Worm (Caenorhabditis elegans): ENCODE measurements around the gene skpo-1.

Gene skpo-1

DNA sequence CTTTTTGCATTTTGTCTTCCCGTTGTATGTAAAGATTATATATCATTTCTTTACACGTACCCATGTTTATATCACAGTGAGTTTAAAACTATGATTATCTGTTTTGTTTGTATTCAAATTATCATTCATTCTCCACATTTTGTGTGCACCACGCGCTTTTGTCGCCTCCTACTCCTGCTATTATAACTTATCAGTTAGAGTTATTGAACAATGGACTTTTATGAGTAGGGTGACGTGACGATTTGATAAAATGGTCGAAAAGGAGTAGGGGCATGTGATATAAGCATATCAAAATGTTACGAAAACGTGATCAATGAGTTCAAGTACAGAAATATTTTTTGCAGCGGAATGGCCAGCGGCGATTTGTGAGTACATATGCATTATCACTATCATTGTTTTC is 21.8 kb downstream of the skpo-1 start:
- peak; percentile 74 for TF ChIP-seq jun-1 (tag; optimal IDR thresholded peaks at IDR 0.05)
- TF ChIP-seq tlp-1 (tag; optimal IDR thresholded peaks at IDR 0.05), result peak; percentile 2
- no peak for TF ChIP-seq C16A3.4 (tag; optimal IDR thresholded peaks at IDR 0.05)
- peak; percentile 79 for TF ChIP-seq pqm-1 (tag; optimal IDR thresholded peaks at IDR 0.05)
- no peak for TF ChIP-seq dsc-1 (tag; optimal IDR thresholded peaks at IDR 0.05)
- peak; percentile 68 for TF ChIP-seq nhr-71 (tag; optimal IDR thresholded peaks at IDR 0.05)
- TF ChIP-seq fos-1 (tag; optimal IDR thresholded peaks at IDR 0.05), result no peak
- peak; percentile 59 for TF ChIP-seq nhr-90 (tag; optimal IDR thresholded peaks at IDR 0.05; ENCODE audit: poor library complexity)
- peak; percentile 99 for TF ChIP-seq elt-2 (tag; optimal IDR thresholded peaks at IDR 0.05)
- no peak for TF ChIP-seq C04F5.9 (tag; optimal IDR thresholded peaks at IDR 0.05)
- TF ChIP-seq nhr-20 (tag; optimal IDR thresholded peaks at IDR 0.05), result peak; percentile 78
- no peak for TF ChIP-seq alr-1 (tag; optimal IDR thresholded peaks at IDR 0.05; ENCODE audit: borderline replicate concordance)
- peak; percentile 2 for TF ChIP-seq pax-3 (tag; optimal IDR thresholded peaks at IDR 0.05)
- TF ChIP-seq snpc-4 (tag; optimal IDR thresholded peaks at IDR 0.05), result no peak
- peak in 1 of 2 experiments; percentile 29 for TF ChIP-seq lsy-2 (tag; optimal IDR thresholded peaks at IDR 0.05)
- TF ChIP-seq tbx-2 (tag; optimal IDR thresholded peaks at IDR 0.05), result no peak
- TF ChIP-seq mdl-1 (tag; optimal IDR thresholded peaks at IDR 0.05), result peak in 1 of 2 experiments; percentile 35
- peak; percentile 69 for TF ChIP-seq egl-13 (tag; optimal IDR thresholded peaks at IDR 0.05)
- no peak for TF ChIP-seq nhr-11 (tag; optimal IDR thresholded peaks at IDR 0.05)
- peak; percentile 38 for TF ChIP-seq nhr-19 (GFP tag; conservative IDR thresholded peaks at IDR 0.05)
- peak in 1 of 2 experiments; percentile 61 for TF ChIP-seq lin-35 (GFP tag; optimal IDR thresholded peaks at IDR 0.05)
- TF ChIP-seq ztf-4 (tag; optimal IDR thresholded peaks at IDR 0.05), result no peak
- no peak for TF ChIP-seq grh-1 (GFP tag; IDR thresholded peaks at IDR 0.05)
- TF ChIP-seq lin-14 (GFP tag; optimal IDR thresholded peaks at IDR 0.05), result peak; percentile 33

DNA sequence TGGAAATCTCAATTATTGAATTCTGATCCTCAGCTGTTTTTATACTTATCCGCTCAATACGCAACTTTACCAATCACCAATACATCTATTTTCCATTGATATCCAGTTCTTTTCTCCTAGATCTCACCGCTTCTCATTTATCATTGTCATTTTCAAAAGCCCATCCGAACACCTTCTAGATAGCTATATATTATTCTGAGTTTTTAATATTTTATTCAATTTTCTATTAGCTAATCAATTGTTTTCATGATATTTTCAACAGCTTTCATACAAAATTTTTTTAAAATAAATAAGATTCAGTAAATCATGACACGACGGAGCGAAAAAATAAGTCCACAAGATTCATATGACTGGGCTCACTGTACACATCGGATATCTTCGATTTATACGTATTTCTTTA is 23.5 kb downstream of the skpo-1 start, which contains the start of gene F49E12.12:
Gene F49E12.12 (plus strand): TSS at position 301 of the 400 bp plus-strand sequence.
- no peak for TF ChIP-seq C16A3.4 (tag; optimal IDR thresholded peaks at IDR 0.05)

DNA sequence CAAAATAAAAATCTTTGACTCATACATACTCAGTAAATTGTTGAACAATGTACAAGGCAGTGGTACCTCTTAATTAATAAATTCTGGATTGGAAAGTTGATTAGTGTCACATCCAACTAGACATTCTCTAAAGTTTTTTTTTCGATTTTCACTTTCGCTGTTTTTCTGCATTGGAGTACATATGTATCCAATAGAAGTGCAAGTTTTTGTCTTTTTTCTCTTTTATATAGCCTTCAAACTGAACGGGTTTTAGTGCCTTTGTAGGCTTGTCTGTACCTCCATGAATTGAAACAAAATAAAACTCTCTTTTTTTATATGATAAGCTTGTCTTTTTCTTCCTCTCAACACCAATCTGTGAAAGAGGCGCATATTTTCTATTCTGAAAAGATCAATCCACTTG is 24.5 kb downstream of the skpo-1 start:
- TF ChIP-seq blmp-1 (tag; optimal IDR thresholded peaks at IDR 0.05), result peak; percentile 18
- no peak for TF ChIP-seq egl-27 (tag; optimal IDR thresholded peaks at IDR 0.05)
- TF ChIP-seq mef-2 (tag; optimal IDR thresholded peaks at IDR 0.05), result no peak
- no peak for TF ChIP-seq ceh-88 (GFP tag; IDR thresholded peaks at IDR 0.05)

DNA sequence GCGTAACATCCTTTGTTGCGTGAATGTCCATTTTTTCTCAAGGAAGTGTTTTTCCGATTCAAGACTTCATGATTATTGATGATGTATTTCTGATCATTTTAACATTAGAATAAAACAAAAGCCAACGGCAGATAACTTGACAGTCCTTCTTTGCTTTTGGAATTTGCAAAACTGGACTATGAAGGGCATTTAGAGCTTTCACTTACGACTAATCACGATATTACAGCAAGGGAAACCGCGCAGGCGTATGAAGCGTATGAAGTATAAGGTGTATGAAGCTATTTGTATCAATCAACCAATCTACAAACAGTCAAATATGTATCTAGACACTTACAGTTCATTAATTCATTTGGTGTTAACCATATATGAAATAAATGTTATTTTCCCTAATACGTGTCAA is 26.9 kb downstream of the skpo-1 start:
- TF ChIP-seq lin-15B (tag; optimal IDR thresholded peaks at IDR 0.05) (no peak), isw-1 (GFP tag; IDR thresholded peaks at IDR 0.05) (no peak), ces-1 (GFP tag; optimal IDR thresholded peaks at IDR 0.05) (no peak), nhr-71 (tag; optimal IDR thresholded peaks at IDR 0.05) (no peak), unc-30 (tag; optimal IDR thresholded peaks at IDR 0.05) (no peak), fkh-10 (GFP tag; optimal IDR thresholded peaks at IDR 0.05) (no peak), dpl-1 (GFP tag; optimal IDR thresholded peaks at IDR 0.05) (no peak), lsy-2 (tag; optimal IDR thresholded peaks at IDR 0.05) (no peak), nhr-76 (tag; optimal IDR thresholded peaks at IDR 0.05) (no peak), fos-1 (tag; optimal IDR thresholded peaks at IDR 0.05) (no peak), lin-35 (GFP tag; optimal IDR thresholded peaks at IDR 0.05) (no peak)

DNA sequence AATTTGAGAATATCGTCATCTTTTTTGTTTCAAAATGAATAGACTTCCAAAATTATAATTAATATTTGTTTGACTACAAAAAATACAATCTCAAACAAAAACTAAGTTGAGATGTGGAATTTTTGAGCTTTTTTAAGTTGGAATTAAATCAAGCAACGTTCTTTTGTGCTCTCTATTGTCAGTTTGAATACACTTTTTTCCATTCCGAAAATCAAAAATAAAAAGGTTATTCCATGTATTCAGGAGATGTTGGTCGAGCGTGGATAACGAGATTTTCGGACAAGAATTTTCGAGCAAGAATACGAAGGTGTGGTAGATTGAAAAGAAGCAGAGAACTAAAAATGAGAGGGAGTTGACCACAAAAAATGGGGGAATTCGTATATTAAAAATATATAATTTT is 34.5 kb downstream of the skpo-1 start:
- TF ChIP-seq unc-30 (tag; optimal IDR thresholded peaks at IDR 0.05) (no peak), snu-23 (GFP tag; optimal IDR thresholded peaks at IDR 0.05) (no peak), ama-1 (optimal IDR thresholded peaks at IDR 0.05) (no peak), C04F5.9 (tag; optimal IDR thresholded peaks at IDR 0.05) (no peak), elt-3 (tag; optimal IDR thresholded peaks at IDR 0.05) (no peak), fos-1 (tag; optimal IDR thresholded peaks at IDR 0.05) (no peak), nhr-237 (tag; optimal IDR thresholded peaks at IDR 0.05) (no peak), nhr-77 (tag; optimal IDR thresholded peaks at IDR 0.05) (no peak), ceh-90 (tag; optimal IDR thresholded peaks at IDR 0.05) (no peak), lin-14 (GFP tag; optimal IDR thresholded peaks at IDR 0.05) (no peak), nhr-84 (tag; optimal IDR thresholded peaks at IDR 0.05) (no peak), dsc-1 (tag; optimal IDR thresholded peaks at IDR 0.05) (no peak), swsn-7 (tag; optimal IDR thresholded peaks at IDR 0.05) (no peak), Y116A8C.19 (tag; optimal IDR thresholded peaks at IDR 0.05; ENCODE audit: borderline replicate concordance) (no peak), ces-1 (GFP tag; optimal IDR thresholded peaks at IDR 0.05) (no peak), egl-13 (tag; optimal IDR thresholded peaks at IDR 0.05) (no peak), grh-1 (GFP tag; IDR thresholded peaks at IDR 0.05) (no peak), ceh-8 (GFP tag; optimal IDR thresholded peaks at IDR 0.05) (no peak), tbx-2 (tag; optimal IDR thresholded peaks at IDR 0.05) (no peak)

Measured in whole organism, L1 larva.